Fruit fly (Drosophila melanogaster): ENCODE results near the gene Cpr65Ay.

Cpr65Ay gene

dm6 chr3L:6124616-6125408, 33.6 kb downstream of the Cpr65Ay start (continued):
- TF ChIP-seq CG12155 (GFP tag; optimal IDR thresholded peaks at IDR 0.05) (peak; percentile 59), CTCF (GFP tag; optimal IDR thresholded peaks at IDR 0.05) (peak; percentile 91), al (GFP tag; IDR thresholded peaks at IDR 0.05) (peak; percentile 73), fd102C (GFP tag; optimal IDR thresholded peaks at IDR 0.05) (peak; percentile 82), MBD-R2 (GFP tag; IDR thresholded peaks at IDR 0.05) (peak; percentile 45; the same call in 1 of the 2 replicates), usp (GFP tag; optimal IDR thresholded peaks at IDR 0.05) (no peak), en (GFP tag; optimal IDR thresholded peaks at IDR 0.05) (peak; percentile 77), CG17829 (tag; optimal IDR thresholded peaks at IDR 0.05) (peak; percentile 69), sug (tag; optimal IDR thresholded peaks at IDR 0.05) (no peak), CG1233 (GFP tag; optimal IDR thresholded peaks at IDR 0.05) (peak; percentile 89), CG3995 (GFP tag; optimal IDR thresholded peaks at IDR 0.05) (peak; percentile 3), br (optimal IDR thresholded peaks at IDR 0.05) (no peak), CG12744 (GFP tag; optimal IDR thresholded peaks at IDR 0.05) (no peak), pita (GFP tag; optimal IDR thresholded peaks at IDR 0.05) (peak; percentile 74), Poxn (GFP tag; IDR thresholded peaks at IDR 0.05) (no peak), CG33213 (GFP tag; optimal IDR thresholded peaks at IDR 0.05) (peak; percentile 82), HmgZ (tag; optimal IDR thresholded peaks at IDR 0.05) (peak; percentile 38), da (GFP tag; optimal IDR thresholded peaks at IDR 0.05) (peak; percentile 43), Hand (GFP tag; optimal IDR thresholded peaks at IDR 0.05) (no peak), CG42726 (GFP tag; IDR thresholded peaks at IDR 0.05; ENCODE audit: partially characterized antibody) (peak; percentile 42; the same call in 1 of the 2 replicates), CG1832 (GFP tag; optimal IDR thresholded peaks at IDR 0.05) (no peak), CG10565 (GFP tag; optimal IDR thresholded peaks at IDR 0.05) (peak; percentile 24), CG12236 (GFP tag; optimal IDR thresholded peaks at IDR 0.05) (peak; percentile 34), ind (GFP tag; optimal IDR thresholded peaks at IDR 0.05) (peak; percentile 20), CG4854 (GFP tag; optimal IDR thresholded peaks at IDR 0.05) (peak; percentile 77), chm (GFP tag; IDR thresholded peaks at IDR 0.05) (peak; percentile 94), gro (GFP tag; optimal IDR thresholded peaks at IDR 0.05) (no peak), Meics (GFP tag; optimal IDR thresholded peaks at IDR 0.05) (peak; percentile 89), nerfin-2 (GFP tag; IDR thresholded peaks at IDR 0.05; ENCODE audit: partially characterized antibody) (no peak), Scr (GFP tag; IDR thresholded peaks at IDR 0.05; ENCODE audit: partially characterized antibody) (no peak), C15 (GFP tag; IDR thresholded peaks at IDR 0.05) (peak; percentile 81), az2 (GFP tag; optimal IDR thresholded peaks at IDR 0.05) (peak; percentile 32), CG31441 (GFP tag; IDR thresholded peaks at IDR 0.05) (peak; percentile 80), dmrt99B (tag; optimal IDR thresholded peaks at IDR 0.05) (peak; percentile 55), maf-S (GFP tag; optimal IDR thresholded peaks at IDR 0.05) (peak; percentile 50), onecut (GFP tag; IDR thresholded peaks at IDR 0.05) (peak; percentile 86), Hr78 (GFP tag; optimal IDR thresholded peaks at IDR 0.05) (no peak), CG5180 (GFP tag; optimal IDR thresholded peaks at IDR 0.05) (peak; percentile 39), CG7963 (GFP tag; IDR thresholded peaks at IDR 0.05; ENCODE audit: partially characterized antibody) (no peak), esg (GFP tag; conservative IDR thresholded peaks at IDR 0.05) (peak; percentile 25), sisA (GFP tag; IDR thresholded peaks at IDR 0.05) (no peak), Dbx (GFP tag; IDR thresholded peaks at IDR 0.05) (peak; percentile 83), CG10959 (GFP tag; IDR thresholded peaks at IDR 0.05) (peak; percentile 69; the same call in 1 of the 2 replicates), Ets65A (GFP tag) (peak; percentile 100), Hr39 (optimal IDR thresholded peaks at IDR 0.05) (no peak), gsb-n (tag; optimal IDR thresholded peaks at IDR 0.05) (peak; percentile 63), pzg (GFP tag; optimal IDR thresholded peaks at IDR 0.05) (peak; percentile 17), CG2678 (tag; optimal IDR thresholded peaks at IDR 0.05) (no peak), CG33557 (GFP tag; optimal IDR thresholded peaks at IDR 0.05) (peak; percentile 50), CG10366 (GFP tag; IDR thresholded peaks at IDR 0.05) (peak; percentile 72), CG1792 (GFP tag; optimal IDR thresholded peaks at IDR 0.05) (peak; percentile 56)
